Worm (Caenorhabditis elegans) whole organism, L4 larva: ENCODE measurements around the gene F10C2.7.

Source experiments
- F37D6.2 ChIP-seq: sonication (generic microtip); optimal IDR thresholded peaks from 2 replicates; lab custom pipeline; 2016; ENCODE audit warnings: mild to moderate bottlenecking, missing genetic modification characterization, missing compliant biosample characterization
- mxl-3 ChIP-seq: fragments of 200-800 bp; sonication (Bioruptor generic); optimal IDR thresholded peaks from 2 replicates; lab custom pipeline; 2018; ENCODE audit warnings: mild to moderate bottlenecking, missing genetic modification characterization, missing compliant biosample characterization
- nhr-25 ChIP-seq: sonication (generic microtip); optimal IDR thresholded peaks from 2 replicates; lab custom pipeline; 2017; ENCODE audit warnings: missing genetic modification characterization, mild to moderate bottlenecking, missing compliant biosample characterization, antibody characterized with exemption, moderate library complexity, borderline replicate concordance; ENCODE audit not compliant: insufficient read depth
- php-3 ChIP-seq: fragments of 200-800 bp; sonication (Bioruptor generic); IDR thresholded peaks from 2 replicates; pipeline ENCODE4 v1.3.6; 2022; ENCODE audit warnings: missing genetic modification reagents, missing genetic modification characterization, missing compliant biosample characterization
- unc-62 ChIP-seq, 3 experiments: fragments of 150-350 bp in 1 of 3; sonication (generic microtip); optimal IDR thresholded peaks in 2 of 3; peaks in 1 of 3; 1 replicate in 1 of 3; 2 replicates in 2 of 3; lab custom pipeline; 2014 to 2017; ENCODE audit warnings: missing biosample characterization in 3 of 3, missing genetic modification characterization in 3 of 3, missing genetic modification reagents in 3 of 3, missing genotype in 1 of 3

DNA sequence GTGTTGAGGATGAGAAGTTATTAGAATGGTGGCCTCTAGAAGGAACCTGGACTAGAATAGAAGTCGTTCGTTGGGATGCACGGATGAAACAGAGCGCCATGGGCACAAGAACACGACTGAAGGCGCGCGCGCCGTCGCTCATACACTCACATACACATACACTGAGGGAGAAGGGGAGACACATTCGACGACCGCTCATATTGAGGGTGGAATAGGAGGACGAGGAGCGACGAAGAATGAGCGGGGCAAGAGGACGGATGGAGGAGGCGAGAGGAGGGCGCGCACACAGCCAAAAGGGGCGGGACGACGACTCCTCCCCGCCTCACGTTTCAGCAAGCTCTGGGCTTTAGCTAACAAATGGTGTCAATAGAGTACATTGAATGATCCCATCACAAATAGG lies 14.9 kb upstream of the F10C2.7 start:
- TF ChIP-seq unc-62 (GFP tag; optimal IDR thresholded peaks at IDR 0.05 in 1 of 2; lab: Kevin White, UChicago) (no peak), unc-62 (tag; optimal IDR thresholded peaks at IDR 0.05; lab: Kevin White, UChicago) (no peak), nhr-25 (tag; lab: Kevin White, UChicago) (no peak), php-3 (GFP tag; lab: Robert Waterston, UW) (no peak), F37D6.2 (peak; percentile 9), mxl-3 (GFP tag; lab: Kevin White, UChicago) (no peak)
